Fruit fly (Drosophila melanogaster) whole organism, prepupa: Measurements from ENCODE around the gene senju.

Experiments used
- CG16779 ChIP-seq: fragments of 200-800 bp; sonication (Bioruptor generic); optimal IDR thresholded peaks from 3 replicates; lab custom pipeline; 2017; ENCODE audit warnings: missing biosample characterization, mild to moderate bottlenecking, missing genetic modification characterization
- CG6276 ChIP-seq: fragments of 200-800 bp; sonication (Bioruptor generic); optimal IDR thresholded peaks from 2 replicates; lab custom pipeline; 2017; ENCODE audit warnings: missing biosample characterization, mild to moderate bottlenecking, missing genetic modification characterization
- Eip78C ChIP-seq: fragments of 200-800 bp; sonication (Bioruptor generic); peaks from one replicate; lab custom pipeline; 2016; ENCODE audit warnings: missing biosample characterization, missing genetic modification characterization
- Met ChIP-seq: fragments of 200-800 bp; sonication (Bioruptor generic); optimal IDR thresholded peaks from 3 replicates; lab custom pipeline; 2016; ENCODE audit warnings: missing biosample characterization, missing genetic modification characterization
- Sox15 ChIP-seq: fragments of 200-800 bp; sonication (Bioruptor generic); optimal IDR thresholded peaks from 3 replicates; lab custom pipeline; 2016; ENCODE audit warnings: missing biosample characterization, missing genetic modification characterization
- esn ChIP-seq: fragments of 200-800 bp; sonication (Bioruptor generic); optimal IDR thresholded peaks from 2 replicates; lab custom pipeline; 2016; ENCODE audit warnings: missing biosample characterization, mild to moderate bottlenecking, missing genetic modification characterization, moderate library complexity
- fkh ChIP-seq: fragments of 200-800 bp; sonication (Bioruptor generic); optimal IDR thresholded peaks from 3 replicates; lab custom pipeline; 2017; ENCODE audit warnings: missing biosample characterization, mild to moderate bottlenecking, missing genetic modification characterization, moderate library complexity
- lz ChIP-seq: fragments of 200-800 bp; sonication (Bioruptor generic); optimal IDR thresholded peaks from 3 replicates; lab custom pipeline; 2016; ENCODE audit warnings: missing biosample characterization, missing genetic modification characterization

DNA sequence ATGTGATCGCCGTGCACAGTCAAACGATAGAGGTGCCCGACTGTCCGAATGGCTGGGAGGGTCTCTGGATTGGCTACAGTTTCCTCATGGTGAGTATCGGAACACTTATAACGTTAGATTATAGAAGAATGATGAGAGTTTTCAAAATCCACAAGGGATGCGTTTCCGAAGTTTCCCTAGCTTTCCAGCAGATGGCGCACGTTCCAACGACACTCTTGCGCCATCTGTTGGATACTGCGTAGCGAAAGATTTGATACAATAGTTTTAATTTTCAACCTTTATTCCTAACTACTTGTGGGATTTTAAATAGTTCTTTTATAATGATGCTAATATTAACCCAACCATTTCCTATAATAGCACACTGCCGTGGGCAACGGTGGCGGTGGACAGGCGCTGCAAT lies 16.5 kb upstream of the senju start:
- TF ChIP-seq esn (GFP tag; lab: Kevin White, UChicago) (no peak), Met (GFP tag; lab: Kevin White, UChicago) (no peak), CG6276 (GFP tag; lab: Kevin White, UChicago) (no peak), Eip78C (no peak), CG16779 (no peak), fkh (GFP tag; lab: Kevin White, UChicago) (no peak), Sox15 (GFP tag; lab: Kevin White, UChicago) (no peak), lz (GFP tag; lab: Kevin White, UChicago) (no peak)
